Worm (Caenorhabditis elegans): ENCODE results near the gene K11H12.6.

- no peak for TF ChIP-seq cog-1 (tag; optimal IDR thresholded peaks at IDR 0.05)
- TF ChIP-seq flt-1 (GFP tag; IDR thresholded peaks at IDR 0.05), result no peak
- TF ChIP-seq ztf-23 (GFP tag; IDR thresholded peaks at IDR 0.05), result no peak
Observed at ce11 chrIV:653138-653848, 13.8 kb upstream of the K11H12.6 start, which contains the start of gene K11H12.1.

All from whole organism, midembryonic.